Fruit fly (Drosophila melanogaster): ENCODE measurements around the gene CG9121.

Gene CG9121

DNA sequence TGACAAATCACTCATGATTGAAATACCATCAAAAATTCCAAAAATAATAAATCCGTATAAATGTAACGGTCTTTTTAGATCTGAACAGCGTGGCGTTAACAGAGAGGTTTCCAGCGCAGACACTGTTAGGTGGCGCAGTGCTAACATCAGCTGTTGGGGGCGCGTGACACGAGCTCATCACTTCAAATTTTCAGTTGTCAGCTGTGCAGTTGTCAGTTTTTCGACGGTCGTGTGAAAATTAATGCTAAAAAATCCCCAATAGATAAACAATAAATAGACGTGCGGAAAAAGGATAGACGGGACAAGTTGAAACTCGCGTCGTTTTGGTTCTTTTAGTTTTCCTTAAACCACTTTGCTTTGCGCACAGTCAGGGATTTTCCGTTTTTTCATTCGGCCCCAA lies 45.4 kb upstream of the CG9121 start, which contains the start of gene CG4230 (continued):
- TF ChIP-seq Opbp (GFP tag; IDR thresholded peaks at IDR 0.05; ENCODE audit: partially characterized antibody): peak; percentile 87
- no peak for TF ChIP-seq pnt (GFP tag; optimal IDR thresholded peaks at IDR 0.05)
- peak; percentile 45; the same call in 1 of the 3 replicates for TF ChIP-seq ci (GFP tag; IDR thresholded peaks at IDR 0.05)
- TF ChIP-seq tap (tag; optimal IDR thresholded peaks at IDR 0.05): no peak
- no peak for TF ChIP-seq zfh1 (GFP tag; IDR thresholded peaks at IDR 0.05)
- peak; percentile 86 for TF ChIP-seq CG17186 (GFP tag; optimal IDR thresholded peaks at IDR 0.05)
- TF ChIP-seq Mad (GFP tag; optimal IDR thresholded peaks at IDR 0.05): no peak
- TF ChIP-seq CG8944 (GFP tag; optimal IDR thresholded peaks at IDR 0.05): no peak
- no peak for TF ChIP-seq jigr1 (GFP tag; IDR thresholded peaks at IDR 0.05)
- no peak for TF ChIP-seq CG12236 (GFP tag; optimal IDR thresholded peaks at IDR 0.05)
- TF ChIP-seq oc (tag; optimal IDR thresholded peaks at IDR 0.05): no peak
- no peak for TF ChIP-seq CG15601 (tag; optimal IDR thresholded peaks at IDR 0.05)
- TF ChIP-seq aop (GFP tag; IDR thresholded peaks at IDR 0.05): no peak
- TF ChIP-seq CG3407 (GFP tag; optimal IDR thresholded peaks at IDR 0.05): no peak
- TF ChIP-seq ranshi (GFP tag; IDR thresholded peaks at IDR 0.05): no peak
- TF ChIP-seq CG3838 (GFP tag; optimal IDR thresholded peaks at IDR 0.05): no peak
- TF ChIP-seq sima (GFP tag; optimal IDR thresholded peaks at IDR 0.05): no peak
- TF ChIP-seq her (GFP tag; optimal IDR thresholded peaks at IDR 0.05): no peak
- TF ChIP-seq CG11695 (GFP tag; IDR thresholded peaks at IDR 0.05): no peak
- TF ChIP-seq CG3726 (GFP tag; IDR thresholded peaks at IDR 0.05): no peak
- peak; percentile 36 for TF ChIP-seq CG17568 (GFP tag; optimal IDR thresholded peaks at IDR 0.05)
- TF ChIP-seq sob (GFP tag; IDR thresholded peaks at IDR 0.05): no peak
- no peak for TF ChIP-seq CG8924 (tag; optimal IDR thresholded peaks at IDR 0.05)
- no peak for TF ChIP-seq Hr78 (GFP tag; optimal IDR thresholded peaks at IDR 0.05)
- no peak for TF ChIP-seq lbe (GFP tag; optimal IDR thresholded peaks at IDR 0.05)
- no peak for TF ChIP-seq CG31441 (GFP tag; IDR thresholded peaks at IDR 0.05)
- no peak for TF ChIP-seq wdn (GFP tag; IDR thresholded peaks at IDR 0.05)
- TF ChIP-seq CG34376 (GFP tag; optimal IDR thresholded peaks at IDR 0.05): no peak
- TF ChIP-seq gsb-n (tag; optimal IDR thresholded peaks at IDR 0.05): no peak
- TF ChIP-seq Antp (GFP tag; optimal IDR thresholded peaks at IDR 0.05): no peak
- TF ChIP-seq CG13296 (GFP tag; optimal IDR thresholded peaks at IDR 0.05): no peak
- TF ChIP-seq BEAF-32 (GFP tag; optimal IDR thresholded peaks at IDR 0.05): peak; percentile 83
- no peak for TF ChIP-seq esg (GFP tag; conservative IDR thresholded peaks at IDR 0.05)
- peak; percentile 40 for TF ChIP-seq YL-1 (GFP tag; optimal IDR thresholded peaks at IDR 0.05)
- no peak for TF ChIP-seq btn (GFP tag; optimal IDR thresholded peaks at IDR 0.05)
- TF ChIP-seq CG10366 (GFP tag; IDR thresholded peaks at IDR 0.05): no peak
- no peak for TF ChIP-seq gt (GFP tag; IDR thresholded peaks at IDR 0.05)
- TF ChIP-seq wor (GFP tag; IDR thresholded peaks at IDR 0.05): no peak
- 0 out of 4 replicates have a peak, but pooled peaks have one; percentile 14 for TF ChIP-seq chinmo (GFP tag; IDR thresholded peaks at IDR 0.05; ENCODE audit: partially characterized antibody)
- no peak for TF ChIP-seq Gug (GFP tag; IDR thresholded peaks at IDR 0.05)
- peak; percentile 54 for TF ChIP-seq CTCF (GFP tag; optimal IDR thresholded peaks at IDR 0.05)
- no peak for TF ChIP-seq CG2199 (GFP tag; IDR thresholded peaks at IDR 0.05)
- TF ChIP-seq CG16863 (GFP tag; optimal IDR thresholded peaks at IDR 0.05): no peak
- TF ChIP-seq shn (GFP tag; optimal IDR thresholded peaks at IDR 0.05): no peak
- TF ChIP-seq CG7372 (GFP tag; IDR thresholded peaks at IDR 0.05): no peak
- TF ChIP-seq Elba2 (GFP tag; optimal IDR thresholded peaks at IDR 0.05): no peak
- TF ChIP-seq row (GFP tag; IDR thresholded peaks at IDR 0.05): peak; percentile 23; the same call in 1 of the 3 replicates
- peak; percentile 81 for TF ChIP-seq CG7963 (GFP tag; IDR thresholded peaks at IDR 0.05; ENCODE audit: partially characterized antibody)
- TF ChIP-seq CG2875 (GFP tag; optimal IDR thresholded peaks at IDR 0.05): no peak
- no peak for TF ChIP-seq Deaf1 (tag; optimal IDR thresholded peaks at IDR 0.05)
- no peak for TF ChIP-seq da (GFP tag; optimal IDR thresholded peaks at IDR 0.05)
- TF ChIP-seq ara (GFP tag; IDR thresholded peaks at IDR 0.05): no peak
- no peak for TF ChIP-seq pita (GFP tag; optimal IDR thresholded peaks at IDR 0.05)

All from whole organism, embryonic.